Fruit fly (Drosophila melanogaster): ENCODE results near the gene scaf6.

DNA sequence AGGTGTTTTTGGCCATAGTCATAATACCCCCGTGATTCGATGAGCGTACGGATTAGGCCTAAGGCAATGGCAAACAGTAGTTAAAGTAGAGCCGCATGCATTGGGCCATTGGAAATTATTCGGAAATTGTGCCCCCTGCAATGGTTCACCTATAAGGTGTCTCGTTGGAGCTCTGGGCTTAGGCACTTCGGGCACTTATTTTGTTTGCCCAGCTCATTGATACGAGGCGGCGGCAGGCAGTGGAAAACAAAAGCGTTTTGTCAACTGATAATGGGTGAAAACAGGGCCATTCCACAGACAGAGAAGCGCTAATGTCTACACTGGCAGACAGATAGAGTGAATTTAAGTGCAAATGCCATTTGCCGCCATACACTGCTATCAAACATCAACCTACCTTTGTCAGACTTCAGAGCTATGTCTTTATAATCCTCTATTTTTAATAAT is 36.1 kb downstream of the scaf6 start:
- TF ChIP-seq Snoo (tag; optimal IDR thresholded peaks at IDR 0.05) = no peak
- no peak for TF ChIP-seq CG13204 (GFP tag; optimal IDR thresholded peaks at IDR 0.05)
- TF ChIP-seq CG17806 (tag; optimal IDR thresholded peaks at IDR 0.05) = no peak
- no peak for TF ChIP-seq D1 (tag; optimal IDR thresholded peaks at IDR 0.05)
- TF ChIP-seq rn (GFP tag; IDR thresholded peaks at IDR 0.05) = no peak
- TF ChIP-seq CG4496 (GFP tag; IDR thresholded peaks at IDR 0.05) = peak; percentile 63; the same call in 2 of the 3 replicates
- TF ChIP-seq CG8159 (tag; optimal IDR thresholded peaks at IDR 0.05) = no peak
- no peak for TF ChIP-seq CG12605 (GFP tag; IDR thresholded peaks at IDR 0.05)
- TF ChIP-seq EcR (GFP tag; optimal IDR thresholded peaks at IDR 0.05) = no peak
- no peak for TF ChIP-seq fd96Ca (GFP tag; IDR thresholded peaks at IDR 0.05)
- TF ChIP-seq CG34367 (tag; optimal IDR thresholded peaks at IDR 0.05) = no peak
